Worm (Caenorhabditis elegans) whole organism, L4 larva: ENCODE results near the gene clec-179.
A peak's percentile ranks its signal among the peaks of the same experiment; 100 is the strongest.

Experiments used
- D1046.2 ChIP-seq: fragments of 200-800 bp; sonication (Bioruptor generic); IDR thresholded peaks from 2 replicates; pipeline ENCODE4 v1.3.6; 2022; ENCODE audit warnings: missing genetic modification characterization, missing compliant biosample characterization
- F49E8.2 ChIP-seq: sonication (generic microtip); optimal IDR thresholded peaks from 2 replicates; lab custom pipeline; 2016; ENCODE audit warnings: missing compliant biosample characterization, mild to moderate bottlenecking, missing genetic modification characterization, borderline replicate concordance
- R02D3.7 ChIP-seq: fragments of 150-350 bp; sonication (generic microtip); optimal IDR thresholded peaks from 3 replicates; lab custom pipeline; 2014; ENCODE audit warnings: missing biosample characterization, missing genetic modification characterization
- aha-1 ChIP-seq: fragments of 150-350 bp; peaks from one replicate; lab custom pipeline; 2014; ENCODE audit warnings: missing biosample characterization, missing genetic modification characterization
- ama-1 ChIP-seq: fragments of 150-350 bp; optimal IDR thresholded peaks from 2 replicates; lab custom pipeline; 2014; ENCODE audit warnings: inconsistent platforms, mixed read lengths
- arid-1 ChIP-seq: fragments of 200-800 bp; sonication (Bioruptor generic); conservative IDR thresholded peaks from 2 replicates; pipeline ENCODE4 v1.3.6; 2022; ENCODE audit warnings: missing genetic modification reagents, missing genetic modification characterization, missing compliant biosample characterization
- ceh-32 ChIP-seq: sonication (generic microtip); optimal IDR thresholded peaks from 2 replicates; lab custom pipeline; 2016; ENCODE audit warnings: mild to moderate bottlenecking, missing genetic modification characterization, missing compliant biosample characterization; ENCODE audit not compliant: poor library complexity
- ces-1 ChIP-seq: fragments of 150-350 bp; sonication (generic microtip); optimal IDR thresholded peaks from 4 replicates; lab custom pipeline; 2014; ENCODE audit warnings: missing biosample characterization, missing genetic modification reagents, missing genetic modification characterization
- daf-16 ChIP-seq, 3 experiments: sonication (generic microtip); optimal IDR thresholded peaks; 2 replicates each; lab custom pipeline; 2016 to 2017; ENCODE audit warnings: missing genetic modification characterization in 3 of 3, missing genetic modification reagents in 3 of 3, mild to moderate bottlenecking in 2 of 3, missing compliant biosample characterization in 2 of 3, missing biosample characterization in 1 of 3, moderate library complexity in 1 of 3
- daf-8 ChIP-seq: fragments of 200-800 bp; sonication (Bioruptor generic); IDR thresholded peaks from 2 replicates; pipeline ENCODE4 v1.3.6; 2022; ENCODE audit warnings: missing genetic modification characterization, missing compliant biosample characterization
- dmd-6 ChIP-seq: fragments of 200-800 bp; sonication (Bioruptor generic); IDR thresholded peaks from 2 replicates; pipeline ENCODE4 v1.3.6; 2022; ENCODE audit warnings: missing genetic modification reagents, missing genetic modification characterization, missing compliant biosample characterization
- dmd-8 ChIP-seq: fragments of 200-800 bp; sonication (Bioruptor generic); IDR thresholded peaks from 2 replicates; pipeline ENCODE4 v1.3.6; 2022; ENCODE audit warnings: missing genetic modification characterization, missing compliant biosample characterization
- dmd-9 ChIP-seq: fragments of 200-800 bp; sonication (Bioruptor generic); IDR thresholded peaks from 2 replicates; pipeline ENCODE4 v1.3.6; 2022; ENCODE audit warnings: missing genetic modification reagents, missing genetic modification characterization, missing compliant biosample characterization
- dpl-1 ChIP-seq: fragments of 150-350 bp; optimal IDR thresholded peaks from 2 replicates; lab custom pipeline; 2014; ENCODE audit warnings: missing biosample characterization, missing genetic modification reagents, missing genetic modification characterization
- dve-1 ChIP-seq: sonication (generic microtip); optimal IDR thresholded peaks from 2 replicates; lab custom pipeline; 2017; ENCODE audit warnings: antibody characterized with exemption, mild to moderate bottlenecking, missing genetic modification characterization, missing compliant biosample characterization; ENCODE audit not compliant: insufficient read depth
- hlh-11 ChIP-seq: fragments of 200-800 bp; sonication (Bioruptor generic); optimal IDR thresholded peaks from 2 replicates; lab custom pipeline; 2018; ENCODE audit warnings: mild to moderate bottlenecking, missing genetic modification characterization, missing compliant biosample characterization
- hlh-30 ChIP-seq: sonication (generic microtip); optimal IDR thresholded peaks from 2 replicates; lab custom pipeline; 2017; ENCODE audit warnings: antibody characterized with exemption, mild to moderate bottlenecking, missing genetic modification characterization, missing compliant biosample characterization; ENCODE audit not compliant: insufficient read depth
- lin-13 ChIP-seq: fragments of 150-350 bp; optimal IDR thresholded peaks from 2 replicates; lab custom pipeline; 2014; ENCODE audit warnings: missing biosample characterization, missing genetic modification reagents, missing genetic modification characterization
- lin-15B ChIP-seq: fragments of 150-350 bp; sonication (generic microtip); optimal IDR thresholded peaks from 3 replicates; lab custom pipeline; 2014; ENCODE audit warnings: missing biosample characterization, missing genetic modification characterization
- lin-38 ChIP-seq: fragments of 200-800 bp; sonication (Bioruptor generic); IDR thresholded peaks from 2 replicates; pipeline ENCODE4 v1.3.6; 2022; ENCODE audit warnings: missing genetic modification reagents, missing genetic modification characterization, missing compliant biosample characterization
- lsy-2 ChIP-seq, 2 experiments: fragments of 150-350 bp in 1 of 2; sonication (generic microtip) in 1 of 2; optimal IDR thresholded peaks; 2 replicates each; lab custom pipeline; 2014 to 2017; ENCODE audit warnings: missing biosample characterization in 2 of 2, missing genetic modification characterization in 2 of 2
- madf-5 ChIP-seq, 2 experiments: fragments of 200-800 bp; sonication (Bioruptor generic); IDR thresholded peaks; 2 replicates each; pipeline ENCODE4 v1.3.6; 2022; ENCODE audit warnings: missing compliant biosample characterization in 2 of 2, missing genetic modification characterization in 2 of 2
- mep-1 ChIP-seq: fragments of 150-350 bp; sonication (generic microtip); optimal IDR thresholded peaks from 3 replicates; lab custom pipeline; 2014; ENCODE audit warnings: missing biosample characterization, missing genetic modification characterization
- mes-2 ChIP-seq: sonication (generic microtip); optimal IDR thresholded peaks from 2 replicates; lab custom pipeline; 2016; ENCODE audit warnings: missing genotype, mild to moderate bottlenecking, missing genetic modification characterization, missing compliant biosample characterization; ENCODE audit not compliant: poor library complexity, severe bottlenecking
- nhr-28 ChIP-seq: fragments of 150-350 bp; optimal IDR thresholded peaks from 2 replicates; lab custom pipeline; 2014; ENCODE audit warnings: missing biosample characterization, missing genetic modification characterization
- pha-4 ChIP-seq, 2 experiments: fragments of 150-350 bp in 1 of 2; fragments of 200-800 bp in 1 of 2; sonication (Bioruptor generic) in 1 of 2; IDR thresholded peaks in 1 of 2; optimal IDR thresholded peaks in 1 of 2; 2 replicates each; pipeline versions ENCODE4 v1.3.6 to Lab custom; 2014 to 2022; ENCODE audit warnings: missing genetic modification characterization in 2 of 2, missing genetic modification reagents in 2 of 2, missing biosample characterization in 1 of 2, missing compliant biosample characterization in 1 of 2
- sdz-12 ChIP-seq: fragments of 200-800 bp; sonication (Bioruptor generic); optimal IDR thresholded peaks from 2 replicates; lab custom pipeline; 2018; ENCODE audit warnings: mild to moderate bottlenecking, missing genetic modification characterization, missing compliant biosample characterization
- set-16 ChIP-seq: fragments of 200-800 bp; sonication (Bioruptor generic); IDR thresholded peaks from 2 replicates; pipeline ENCODE4 v1.3.6; 2022; ENCODE audit warnings: missing genetic modification reagents, missing genetic modification characterization, missing compliant biosample characterization
- snpc-4 ChIP-seq: fragments of 150-350 bp; optimal IDR thresholded peaks from 2 replicates; lab custom pipeline; 2014; ENCODE audit warnings: missing biosample characterization, missing genetic modification characterization
- zfp-2 ChIP-seq: sonication (generic microtip); optimal IDR thresholded peaks from 2 replicates; lab custom pipeline; 2016; ENCODE audit warnings: mild to moderate bottlenecking, missing genetic modification characterization, missing compliant biosample characterization
- zip-11 ChIP-seq: fragments of 200-800 bp; sonication (Bioruptor generic); IDR thresholded peaks from 2 replicates; pipeline ENCODE4 v1.3.6; 2022; ENCODE audit warnings: missing genetic modification characterization, missing compliant biosample characterization
- ztf-7 ChIP-seq: fragments of 150-350 bp; optimal IDR thresholded peaks from 2 replicates; lab custom pipeline; 2014; ENCODE audit warnings: missing biosample characterization, missing genetic modification characterization

Gene clec-179

ce11 chrIV:7159586-7159985 lies 24.9 kb downstream of the clec-179 start:
- TF ChIP-seq snpc-4 (tag; lab: Kevin White, UChicago) (no peak), lin-15B (tag; lab: Kevin White, UChicago) (no peak), set-16 (GFP tag; lab: Robert Waterston, UW) (no peak), zfp-2 (tag; lab: Kevin White, UChicago) (no peak)

- TF ChIP-seq dpl-1 (GFP tag; lab: Kevin White, UChicago): no peak
- peak; percentile 94 for TF ChIP-seq aha-1 (tag; lab: Kevin White, UChicago)
- TF ChIP-seq, all 104 proteins: peak for 1
Observed at ce11 chrIV:7158161-7158560, 26.3 kb downstream of the clec-179 start.

- TF ChIP-seq aha-1 (tag; lab: Kevin White, UChicago): peak; percentile 67
- TF ChIP-seq R02D3.7 (tag; lab: Kevin White, UChicago): no peak
Observed at ce11 chrIV:7156356-7156755, 28.1 kb downstream of the clec-179 start, which contains the start of gene maph-9. TSS of gene maph-9 (plus strand) at chrIV:7156628.

DNA sequence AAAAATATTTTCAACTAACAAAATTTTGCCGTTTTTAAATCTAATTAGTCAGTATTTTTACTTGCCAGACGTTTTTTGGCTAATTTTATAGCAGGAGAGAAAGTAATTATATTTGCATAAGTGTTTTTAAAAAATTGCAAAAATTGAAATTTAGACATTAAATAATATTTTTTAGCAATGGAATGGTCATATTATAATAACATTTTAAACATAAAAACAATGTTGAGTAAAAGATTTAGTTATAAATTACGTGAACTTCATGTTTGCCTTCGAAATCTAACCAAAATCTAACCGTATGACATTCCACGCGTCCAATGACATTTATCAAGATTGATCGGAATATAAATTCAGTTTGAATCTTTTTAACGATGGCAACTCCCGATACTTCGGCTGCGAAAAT lies 30.1 kb downstream of the clec-179 start, which contains the start of gene C34D4.2:
TSS of gene C34D4.2 (plus strand) at position 301 of the 400 bp plus-strand sequence.
- no peak for TF ChIP-seq ces-1 (GFP tag; lab: Kevin White, UChicago)
- no peak for TF ChIP-seq lin-38 (GFP tag; lab: Robert Waterston, UW)
- no peak for TF ChIP-seq lin-15B (tag; lab: Kevin White, UChicago)
- no peak for TF ChIP-seq dve-1 (tag; lab: Kevin White, UChicago)
- no peak for TF ChIP-seq dmd-9
- no peak for TF ChIP-seq dmd-8 (GFP tag; lab: Robert Waterston, UW)
- no peak for TF ChIP-seq sdz-12
- no peak for TF ChIP-seq ceh-32 (tag; lab: Kevin White, UChicago)

DNA sequence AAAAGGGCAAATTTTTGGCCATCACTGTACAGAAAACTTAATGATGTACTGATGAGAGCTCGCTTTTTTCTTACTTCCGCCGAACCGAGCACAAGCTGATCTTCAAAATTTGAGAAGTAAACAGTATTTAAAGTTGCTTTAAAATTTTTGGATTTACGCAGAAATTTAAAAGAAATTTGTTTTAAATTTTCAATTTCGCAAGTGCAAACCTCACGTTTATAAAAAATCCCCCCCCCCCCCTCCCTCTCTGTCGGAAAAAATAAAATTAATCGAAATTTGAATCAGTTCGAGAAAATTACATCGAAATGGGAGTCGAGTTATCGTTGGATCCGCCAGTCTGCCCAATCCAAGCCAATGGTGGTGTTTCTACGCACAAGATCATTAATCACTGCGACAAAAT lies 31.1 kb downstream of the clec-179 start, which contains the start of gene C34D4.3:
TSS of gene C34D4.3 (plus strand) at position 301 of the 400 bp plus-strand sequence.
- TF ChIP-seq dve-1 (tag; lab: Kevin White, UChicago) (no peak), daf-8 (GFP tag; lab: Robert Waterston, UW) (no peak), D1046.2 (GFP tag; lab: Robert Waterston, UW) (no peak), aha-1 (tag; lab: Kevin White, UChicago) (peak; percentile 10)

DNA sequence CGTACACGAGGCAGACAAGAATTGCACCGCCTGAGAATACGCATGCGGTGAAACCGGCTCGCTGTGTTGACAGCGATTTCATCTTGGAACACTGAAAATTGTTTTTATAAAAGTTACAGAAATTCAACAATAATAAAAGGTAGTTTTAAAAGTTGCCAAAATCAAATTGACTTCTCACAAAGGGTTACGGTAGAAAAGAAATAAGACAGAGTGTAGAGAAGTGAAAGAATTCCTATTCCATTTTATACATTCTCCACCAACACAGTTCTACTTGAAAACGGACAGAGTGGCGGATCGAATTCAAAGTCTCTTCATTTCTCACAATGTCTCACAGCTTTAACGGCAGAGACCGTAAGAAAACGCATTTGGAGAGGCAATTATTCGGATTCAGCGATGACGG lies 32.1 kb downstream of the clec-179 start, which contains the start of gene col-113:
TSS of gene col-113 (minus strand) at position 101 of the 400 bp plus-strand sequence.
- TF ChIP-seq lin-13 (GFP tag; lab: Kevin White, UChicago): no peak
- TF ChIP-seq, all 104 proteins: peak for 0

DNA sequence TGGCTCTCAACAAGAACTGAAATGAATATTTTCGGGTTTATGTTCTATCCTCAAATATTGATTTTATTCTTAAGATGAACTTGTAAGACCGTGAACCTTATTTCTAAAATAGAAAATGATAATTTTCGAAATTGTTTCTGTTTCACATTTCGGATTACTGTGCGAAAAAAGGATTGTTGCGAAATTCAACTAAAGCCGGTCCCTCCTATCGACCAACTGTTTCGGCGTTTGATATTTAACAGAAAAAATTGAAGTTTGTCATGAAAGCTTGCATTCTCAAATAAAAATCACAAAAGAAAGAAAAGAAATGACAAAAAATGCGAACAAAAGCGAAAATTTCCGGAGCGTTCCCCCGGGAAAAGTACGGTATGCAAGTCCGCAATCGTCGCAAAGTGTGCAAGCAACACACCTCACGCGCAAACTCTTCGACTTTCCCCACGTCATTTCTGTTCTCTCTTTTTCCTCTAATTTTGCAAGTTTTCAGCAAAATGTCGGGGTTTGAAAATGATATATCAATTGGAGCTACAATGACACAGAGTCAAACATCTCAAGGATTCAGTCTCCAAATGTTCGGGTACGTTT lies 35.4 kb downstream of the clec-179 start, which contains the start of gene C34D4.4:
TSS of gene C34D4.4 (plus strand) at position 342 of the 582 bp plus-strand sequence.
- TF ChIP-seq ama-1 (peak; percentile 46), F49E8.2 (no peak), dpl-1 (GFP tag; lab: Kevin White, UChicago) (peak; percentile 58), madf-5 (GFP tag; IDR thresholded peaks at IDR 0.05; lab: Robert Waterston, UW) (no peak), lin-13 (GFP tag; lab: Kevin White, UChicago) (peak; percentile 27), nhr-28 (tag; lab: Kevin White, UChicago) (peak; percentile 5), aha-1 (tag; lab: Kevin White, UChicago) (peak; percentile 56), pha-4 (GFP tag; IDR thresholded peaks at IDR 0.05; lab: Robert Waterston, UW) (no peak), pha-4 (tag; optimal IDR thresholded peaks at IDR 0.05; lab: Kevin White, UChicago) (peak; percentile 13), hlh-30 (tag; lab: Kevin White, UChicago) (peak; percentile 1), hlh-11 (tag; lab: Kevin White, UChicago) (peak; percentile 25), ztf-7 (no peak), mep-1 (peak; percentile 41), mes-2 (tag; lab: Kevin White, UChicago) (peak; percentile 52), zip-11 (GFP tag; lab: Robert Waterston, UW) (no peak), lsy-2 (tag; optimal IDR thresholded peaks at IDR 0.05; lab: Kevin White, UChicago) (peak; percentile 44 to 96), arid-1 (GFP tag; lab: Robert Waterston, UW) (0 out of 2 replicates have a peak, but pooled peaks have one; percentile 37), dmd-6 (GFP tag; lab: Robert Waterston, UW) (0 out of 2 replicates have a peak, but pooled peaks have one; percentile 15), daf-16 (GFP tag; optimal IDR thresholded peaks at IDR 0.05; lab: Kevin White, UChicago) (no peak), daf-16 (tag; optimal IDR thresholded peaks at IDR 0.05; lab: Kevin White, UChicago) (peak; percentile 10)
